Worm (Caenorhabditis elegans): ENCODE results near the gene F46B3.8.

F46B3.8 gene

ce11 chrV:20626043-20626761 lies 3.2 kb upstream of the F46B3.8 start, which contains the start of the genes F46B3.9 and srz-18:
F46B3.9 (minus strand) TSS chrV:20626143.
srz-18 (plus strand) TSS chrV:20626711.
- TF ChIP-seq F13H6.1 (tag; optimal IDR thresholded peaks at IDR 0.05): no peak
- no peak for TF ChIP-seq sem-4 (tag; optimal IDR thresholded peaks at IDR 0.05)
- TF ChIP-seq C34F6.9 (tag; optimal IDR thresholded peaks at IDR 0.05): no peak
- TF ChIP-seq unc-55 (GFP tag; optimal IDR thresholded peaks at IDR 0.05): no peak
- TF ChIP-seq aly-2 (tag; optimal IDR thresholded peaks at IDR 0.05): no peak
- no peak for TF ChIP-seq ztf-11 (tag; optimal IDR thresholded peaks at IDR 0.05)
- no peak for TF ChIP-seq nhr-10 (tag; optimal IDR thresholded peaks at IDR 0.05)
- no peak for TF ChIP-seq skn-1 (tag; optimal IDR thresholded peaks at IDR 0.05)
- no peak for TF ChIP-seq gmeb-1 (tag; optimal IDR thresholded peaks at IDR 0.05)
- TF ChIP-seq ama-1 (optimal IDR thresholded peaks at IDR 0.05): no peak
- no peak for TF ChIP-seq lin-39 (tag; optimal IDR thresholded peaks at IDR 0.05)
- no peak for TF ChIP-seq Y55F3AM.14 (GFP tag; optimal IDR thresholded peaks at IDR 0.05)
- no peak for TF ChIP-seq ceh-16 (tag; optimal IDR thresholded peaks at IDR 0.05)
- no peak for TF ChIP-seq unc-62 (GFP tag; optimal IDR thresholded peaks at IDR 0.05)
- no peak for TF ChIP-seq fos-1 (tag; optimal IDR thresholded peaks at IDR 0.05)
- TF ChIP-seq nhr-77 (tag; optimal IDR thresholded peaks at IDR 0.05): no peak
- no peak for TF ChIP-seq crh-2 (tag; optimal IDR thresholded peaks at IDR 0.05)
- TF ChIP-seq snpc-4 (tag; optimal IDR thresholded peaks at IDR 0.05): no peak
- no peak for TF ChIP-seq nhr-11 (tag; optimal IDR thresholded peaks at IDR 0.05)

- TF ChIP-seq mab-5 (tag; optimal IDR thresholded peaks at IDR 0.05): no peak
- TF ChIP-seq elt-3 (tag; optimal IDR thresholded peaks at IDR 0.05): no peak
- TF ChIP-seq nhr-77 (tag; optimal IDR thresholded peaks at IDR 0.05): no peak
- no peak for TF ChIP-seq ceh-16 (tag; optimal IDR thresholded peaks at IDR 0.05)
- TF ChIP-seq nhr-129 (tag; optimal IDR thresholded peaks at IDR 0.05): no peak
- TF ChIP-seq fos-1 (tag; optimal IDR thresholded peaks at IDR 0.05): no peak
- no peak for TF ChIP-seq gmeb-1 (tag; optimal IDR thresholded peaks at IDR 0.05)
- TF ChIP-seq snpc-4 (tag; optimal IDR thresholded peaks at IDR 0.05): no peak
These were observed 2.3 kb upstream of the F46B3.8 start for ce11 chrV:20625260-20625659.

ce11 chrV:20618632-20619031 lies 4.3 kb downstream of the F46B3.8 start, which contains the start of gene F46B3.7:
F46B3.7 (minus strand) TSS chrV:20618732.
- TF ChIP-seq unc-39 (tag; optimal IDR thresholded peaks at IDR 0.05): no peak
- TF ChIP-seq blmp-1 (tag; optimal IDR thresholded peaks at IDR 0.05; ENCODE audit: insufficient read depth): no peak

ce11 chrV:20609494-20609893 lies 13.5 kb downstream of the F46B3.8 start, which contains the start of gene grd-2:
grd-2 (plus strand) TSS chrV:20609794.
- TF ChIP-seq C34F6.9 (tag; optimal IDR thresholded peaks at IDR 0.05): no peak
- TF ChIP-seq ZK546.5 (tag; optimal IDR thresholded peaks at IDR 0.05): no peak
- TF ChIP-seq nhr-6 (tag; optimal IDR thresholded peaks at IDR 0.05): no peak
- TF ChIP-seq blmp-1 (tag; optimal IDR thresholded peaks at IDR 0.05; ENCODE audit: insufficient read depth): no peak
- TF ChIP-seq ceh-16 (tag; optimal IDR thresholded peaks at IDR 0.05): no peak
- no peak for TF ChIP-seq ama-1 (optimal IDR thresholded peaks at IDR 0.05)
- no peak for TF ChIP-seq peb-1 (tag; optimal IDR thresholded peaks at IDR 0.05)

- TF ChIP-seq F13H6.1 (tag; optimal IDR thresholded peaks at IDR 0.05): no peak
- no peak for TF ChIP-seq zag-1 (tag; optimal IDR thresholded peaks at IDR 0.05)
- no peak for TF ChIP-seq lin-11 (tag; optimal IDR thresholded peaks at IDR 0.05)
These were observed 14.3 kb downstream of the F46B3.8 start, which contains the start of gene ttr-12 for ce11 chrV:20608688-20609087. ttr-12 (minus strand) TSS chrV:20608788.

ce11 chrV:20606617-20607016 lies 16.3 kb downstream of the F46B3.8 start, which contains the start of gene F46B3.23:
F46B3.23 (minus strand) TSS chrV:20606717.
- TF ChIP-seq egl-27 (tag; optimal IDR thresholded peaks at IDR 0.05) (no peak), Y55F3AM.14 (GFP tag; optimal IDR thresholded peaks at IDR 0.05) (no peak), alr-1 (tag; optimal IDR thresholded peaks at IDR 0.05) (no peak), ztf-4 (tag; optimal IDR thresholded peaks at IDR 0.05) (no peak), lin-13 (GFP tag; optimal IDR thresholded peaks at IDR 0.05) (no peak), nhr-77 (tag; optimal IDR thresholded peaks at IDR 0.05) (no peak), ztf-1 (GFP tag; conservative IDR thresholded peaks at IDR 0.05) (no peak), gmeb-1 (tag; optimal IDR thresholded peaks at IDR 0.05) (no peak), sma-3 (GFP tag; optimal IDR thresholded peaks at IDR 0.05) (no peak), nhr-129 (tag; optimal IDR thresholded peaks at IDR 0.05) (no peak), unc-62 (GFP tag; optimal IDR thresholded peaks at IDR 0.05) (no peak), lin-11 (tag; optimal IDR thresholded peaks at IDR 0.05) (no peak), aly-2 (tag; optimal IDR thresholded peaks at IDR 0.05) (no peak)

Measured in whole organism, L2 larva.